Worm (Caenorhabditis elegans) whole organism, L2 larva: ENCODE measurements around the gene T05E12.8.

Source experiments
- C34F6.9 ChIP-seq: fragments of 150-350 bp; optimal IDR thresholded peaks from 2 replicates; lab custom pipeline; 2014; ENCODE audit warnings: missing biosample characterization, missing genetic modification characterization
- Y55F3AM.14 ChIP-seq: fragments of 200-800 bp; sonication (Bioruptor generic); optimal IDR thresholded peaks from 2 replicates; lab custom pipeline; 2018; ENCODE audit warnings: mild to moderate bottlenecking, missing genetic modification characterization, missing compliant biosample characterization
- ZK546.5 ChIP-seq: sonication (generic microtip); optimal IDR thresholded peaks from 2 replicates; lab custom pipeline; 2017; ENCODE audit warnings: missing biosample characterization, missing genetic modification characterization
- alr-1 ChIP-seq: fragments of 150-350 bp; optimal IDR thresholded peaks from 2 replicates; lab custom pipeline; 2014; ENCODE audit warnings: missing biosample characterization, missing genetic modification characterization
- aly-2 ChIP-seq: fragments of 150-350 bp; optimal IDR thresholded peaks from 2 replicates; lab custom pipeline; 2014; ENCODE audit warnings: missing biosample characterization, missing genetic modification characterization
- ama-1 ChIP-seq: fragments of 150-350 bp; optimal IDR thresholded peaks from 2 replicates; lab custom pipeline; 2018; ENCODE audit warnings: inconsistent platforms
- blmp-1 ChIP-seq: sonication (generic microtip); optimal IDR thresholded peaks from 2 replicates; lab custom pipeline; 2017; ENCODE audit warnings: missing genetic modification characterization, mild to moderate bottlenecking, missing compliant biosample characterization, antibody characterized with exemption, moderate library complexity; ENCODE audit not compliant: insufficient read depth
- ceh-16 ChIP-seq: fragments of 150-350 bp; optimal IDR thresholded peaks from 2 replicates; lab custom pipeline; 2014; ENCODE audit warnings: missing biosample characterization, missing genetic modification characterization
- ceh-82 ChIP-seq: fragments of 150-350 bp; optimal IDR thresholded peaks from 2 replicates; lab custom pipeline; 2014; ENCODE audit warnings: missing biosample characterization, missing genetic modification characterization
- dmd-4 ChIP-seq: sonication (generic microtip); optimal IDR thresholded peaks from 2 replicates; lab custom pipeline; 2017; ENCODE audit warnings: missing biosample characterization, missing genetic modification characterization
- elt-1 ChIP-seq: fragments of 150-350 bp; optimal IDR thresholded peaks from 2 replicates; lab custom pipeline; 2014; ENCODE audit warnings: missing biosample characterization, missing genetic modification characterization
- fos-1 ChIP-seq: fragments of 150-350 bp; optimal IDR thresholded peaks from 2 replicates; lab custom pipeline; 2014; ENCODE audit warnings: missing biosample characterization, missing genetic modification characterization
- gmeb-1 ChIP-seq: fragments of 150-350 bp; optimal IDR thresholded peaks from 2 replicates; lab custom pipeline; 2014; ENCODE audit warnings: missing biosample characterization, missing genetic modification characterization
- lin-11 ChIP-seq: fragments of 150-350 bp; sonication (generic microtip); optimal IDR thresholded peaks from 2 replicates; lab custom pipeline; 2014; ENCODE audit warnings: missing biosample characterization, missing genetic modification characterization, inconsistent platforms, mixed read lengths
- lin-13 ChIP-seq: fragments of 150-350 bp; optimal IDR thresholded peaks from 2 replicates; lab custom pipeline; 2014; ENCODE audit warnings: missing biosample characterization, missing genetic modification reagents, missing genetic modification characterization
- lin-39 ChIP-seq: fragments of 150-350 bp; optimal IDR thresholded peaks from 2 replicates; lab custom pipeline; 2014; ENCODE audit warnings: missing biosample characterization, missing genetic modification reagents, missing genetic modification characterization
- lsy-2 ChIP-seq, 2 experiments: fragments of 150-350 bp in 1 of 2; sonication (generic microtip) in 1 of 2; optimal IDR thresholded peaks; 2 replicates each; lab custom pipeline; 2014 to 2017; ENCODE audit warnings: missing biosample characterization in 2 of 2, missing genetic modification characterization in 2 of 2
- mab-5 ChIP-seq: fragments of 150-350 bp; optimal IDR thresholded peaks from 2 replicates; lab custom pipeline; 2014; ENCODE audit warnings: missing biosample characterization, missing genetic modification characterization
- nhr-10 ChIP-seq: sonication (generic microtip); optimal IDR thresholded peaks from 2 replicates; lab custom pipeline; 2017; ENCODE audit warnings: missing biosample characterization, missing genetic modification characterization
- nhr-11 ChIP-seq: fragments of 150-350 bp; optimal IDR thresholded peaks from 2 replicates; lab custom pipeline; 2014; ENCODE audit warnings: missing biosample characterization, missing genetic modification characterization
- nhr-12 ChIP-seq: fragments of 150-350 bp; optimal IDR thresholded peaks from 2 replicates; lab custom pipeline; 2014; ENCODE audit warnings: missing biosample characterization, missing genetic modification characterization
- nhr-129 ChIP-seq: fragments of 150-350 bp; optimal IDR thresholded peaks from 2 replicates; lab custom pipeline; 2014; ENCODE audit warnings: missing biosample characterization, missing genetic modification characterization
- nhr-21 ChIP-seq: fragments of 150-350 bp; optimal IDR thresholded peaks from 2 replicates; lab custom pipeline; 2014; ENCODE audit warnings: missing biosample characterization, missing genetic modification characterization
- nhr-23 ChIP-seq: fragments of 150-350 bp; optimal IDR thresholded peaks from 2 replicates; lab custom pipeline; 2014; ENCODE audit warnings: missing biosample characterization, missing genetic modification reagents, missing genetic modification characterization
- nhr-237 ChIP-seq: fragments of 150-350 bp; optimal IDR thresholded peaks from 2 replicates; lab custom pipeline; 2014; ENCODE audit warnings: missing biosample characterization, missing genetic modification characterization
- nhr-25 ChIP-seq: fragments of 150-350 bp; sonication (generic microtip); optimal IDR thresholded peaks from 3 replicates; lab custom pipeline; 2014; ENCODE audit warnings: missing biosample characterization, missing genetic modification characterization
- nhr-6 ChIP-seq: fragments of 150-350 bp; optimal IDR thresholded peaks from 2 replicates; lab custom pipeline; 2014; ENCODE audit warnings: missing biosample characterization, missing genetic modification characterization
- nhr-77 ChIP-seq: fragments of 150-350 bp; optimal IDR thresholded peaks from 2 replicates; lab custom pipeline; 2014; ENCODE audit warnings: missing biosample characterization, missing genetic modification characterization
- peb-1 ChIP-seq: fragments of 150-350 bp; optimal IDR thresholded peaks from 2 replicates; lab custom pipeline; 2014; ENCODE audit warnings: missing biosample characterization, missing genetic modification characterization
- sem-4 ChIP-seq: fragments of 150-350 bp; optimal IDR thresholded peaks from 2 replicates; lab custom pipeline; 2014; ENCODE audit warnings: missing biosample characterization, missing genetic modification reagents, missing genetic modification characterization
- skn-1 ChIP-seq: sonication (generic microtip); optimal IDR thresholded peaks from 2 replicates; lab custom pipeline; 2017; ENCODE audit warnings: missing biosample characterization, missing genetic modification characterization
- sma-3 ChIP-seq: sonication (generic microtip); optimal IDR thresholded peaks from 2 replicates; lab custom pipeline; 2016; ENCODE audit warnings: missing genetic modification reagents, missing genetic modification characterization, missing compliant biosample characterization
- sma-9 ChIP-seq, 2 experiments: fragments of 150-350 bp in 1 of 2; sonication (generic microtip) in 1 of 2; optimal IDR thresholded peaks; 2 replicates each; lab custom pipeline; 2014 to 2016; ENCODE audit warnings: missing genetic modification characterization in 2 of 2, mild to moderate bottlenecking in 1 of 2, missing biosample characterization in 1 of 2, missing compliant biosample characterization in 1 of 2, missing genetic modification reagents in 1 of 2, moderate library complexity in 1 of 2
- snpc-4 ChIP-seq: fragments of 150-350 bp; optimal IDR thresholded peaks from 2 replicates; lab custom pipeline; 2014; ENCODE audit warnings: missing biosample characterization, missing genetic modification characterization
- unc-39 ChIP-seq: fragments of 150-350 bp; optimal IDR thresholded peaks from 2 replicates; lab custom pipeline; 2014; ENCODE audit warnings: missing biosample characterization, missing genetic modification characterization
- unc-55 ChIP-seq: fragments of 150-350 bp; sonication (generic microtip); optimal IDR thresholded peaks from 3 replicates; lab custom pipeline; 2014; ENCODE audit warnings: missing biosample characterization, missing genetic modification reagents, missing genetic modification characterization
- unc-62 ChIP-seq: fragments of 150-350 bp; optimal IDR thresholded peaks from 2 replicates; lab custom pipeline; 2014; ENCODE audit warnings: missing biosample characterization, missing genetic modification reagents, missing genetic modification characterization
- zag-1 ChIP-seq: fragments of 150-350 bp; optimal IDR thresholded peaks from 2 replicates; lab custom pipeline; 2014; ENCODE audit warnings: missing biosample characterization, missing genetic modification characterization
- ztf-1 ChIP-seq: fragments of 200-800 bp; sonication (Bioruptor generic); conservative IDR thresholded peaks from 2 replicates; pipeline ENCODE4 v1.3.6; 2022; ENCODE audit warnings: missing genetic modification characterization, missing compliant biosample characterization
- ztf-11 ChIP-seq: sonication (generic microtip); optimal IDR thresholded peaks from 2 replicates; lab custom pipeline; 2017; ENCODE audit warnings: missing biosample characterization, missing genetic modification characterization
- ztf-4 ChIP-seq: fragments of 150-350 bp; optimal IDR thresholded peaks from 2 replicates; lab custom pipeline; 2014; ENCODE audit warnings: missing biosample characterization, missing genetic modification characterization

The T05E12.8 gene

ce11 chrV:17066634-17067033 is 2.3 kb upstream of the T05E12.8 start:
- TF ChIP-seq ceh-82: no peak
- no peak for TF ChIP-seq nhr-10
- TF ChIP-seq peb-1 (tag; lab: Kevin White, UChicago): no peak
- TF ChIP-seq nhr-21 (tag; lab: Kevin White, UChicago): no peak
- TF ChIP-seq nhr-23 (tag; lab: Kevin White, UChicago): no peak
- no peak for TF ChIP-seq ztf-11 (tag; lab: Kevin White, UChicago)
- no peak for TF ChIP-seq ceh-16
- no peak for TF ChIP-seq aly-2 (tag; lab: Kevin White, UChicago)
- TF ChIP-seq elt-1: no peak
- TF ChIP-seq nhr-77: no peak
- TF ChIP-seq C34F6.9 (tag; lab: Kevin White, UChicago): no peak
- no peak for TF ChIP-seq sma-3 (GFP tag; lab: Kevin White, UChicago)
- no peak for TF ChIP-seq skn-1
- no peak for TF ChIP-seq nhr-6
- no peak for TF ChIP-seq sma-9 (GFP tag; optimal IDR thresholded peaks at IDR 0.05; lab: Kevin White, UChicago)
- no peak for TF ChIP-seq sma-9 (tag; optimal IDR thresholded peaks at IDR 0.05; lab: Kevin White, UChicago)
- no peak for TF ChIP-seq nhr-237 (tag; lab: Kevin White, UChicago)

ce11 chrV:17071578-17071977 is 2.6 kb downstream of the T05E12.8 start, which contains the start of gene srbc-14:
Gene srbc-14 (minus strand): TSS chrV:17071678.
- TF ChIP-seq nhr-23 (tag; lab: Kevin White, UChicago) (no peak), ceh-82 (no peak), aly-2 (tag; lab: Kevin White, UChicago) (no peak), nhr-12 (no peak), unc-62 (GFP tag; lab: Kevin White, UChicago) (no peak), lin-13 (GFP tag; lab: Kevin White, UChicago) (no peak), mab-5 (tag; lab: Kevin White, UChicago) (no peak), sem-4 (no peak), ztf-1 (no peak), lin-39 (tag; lab: Kevin White, UChicago) (no peak), nhr-11 (tag; lab: Kevin White, UChicago) (no peak), zag-1 (tag; lab: Kevin White, UChicago) (no peak), fos-1 (tag; lab: Kevin White, UChicago) (no peak), unc-55 (no peak), ZK546.5 (tag; lab: Kevin White, UChicago) (no peak), unc-39 (no peak)

- TF ChIP-seq alr-1: no peak
- no peak for TF ChIP-seq nhr-237 (tag; lab: Kevin White, UChicago)
- TF ChIP-seq fos-1 (tag; lab: Kevin White, UChicago): no peak
- no peak for TF ChIP-seq zag-1 (tag; lab: Kevin White, UChicago)
- TF ChIP-seq nhr-6: no peak
- no peak for TF ChIP-seq unc-39
- TF ChIP-seq ztf-1: no peak
- no peak for TF ChIP-seq nhr-21 (tag; lab: Kevin White, UChicago)
- no peak for TF ChIP-seq nhr-10
- TF ChIP-seq blmp-1: no peak
- no peak for TF ChIP-seq ama-1 (lab: Kevin White, UChicago)
- no peak for TF ChIP-seq dmd-4
- no peak for TF ChIP-seq elt-1
Measured at ce11 chrV:17075900-17076299, 7.0 kb downstream of the T05E12.8 start, which contains the start of gene str-125. Gene str-125 (minus strand): TSS chrV:17076000.

DNA sequence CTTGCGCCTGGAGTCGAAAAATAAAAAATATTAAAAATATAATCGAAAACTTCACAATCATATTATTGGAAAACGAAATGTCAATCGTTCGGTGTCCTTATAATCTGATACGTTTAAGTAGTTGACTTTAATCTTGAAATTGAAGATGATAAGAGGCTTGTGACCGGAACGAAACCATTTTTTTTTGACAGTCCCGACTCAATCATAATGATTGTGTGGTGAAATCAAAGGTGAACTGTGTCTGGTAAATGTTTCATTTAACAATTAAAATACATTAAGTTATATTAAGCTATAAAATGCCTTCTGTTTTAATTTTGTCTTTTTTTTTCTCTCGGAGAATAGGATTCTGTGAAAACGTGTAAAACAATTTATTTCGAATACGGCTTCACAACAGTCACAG is 8.9 kb downstream of the T05E12.8 start, which contains the start of gene T05E12.3:
Gene T05E12.3 (minus strand): TSS at position 101 of the 400 bp plus-strand sequence.
- no peak for TF ChIP-seq nhr-6
- no peak for TF ChIP-seq nhr-237 (tag; lab: Kevin White, UChicago)
- no peak for TF ChIP-seq lin-11
- TF ChIP-seq fos-1 (tag; lab: Kevin White, UChicago): no peak
- TF ChIP-seq snpc-4 (tag; lab: Kevin White, UChicago): no peak
- no peak for TF ChIP-seq nhr-25 (tag; lab: Kevin White, UChicago)
- no peak for TF ChIP-seq Y55F3AM.14
- TF ChIP-seq unc-39: no peak
- no peak for TF ChIP-seq ceh-16
- no peak for TF ChIP-seq ztf-1
- TF ChIP-seq lsy-2 (tag; optimal IDR thresholded peaks at IDR 0.05; lab: Kevin White, UChicago): no peak
- TF ChIP-seq zag-1 (tag; lab: Kevin White, UChicago): no peak
- TF ChIP-seq lin-13 (GFP tag; lab: Kevin White, UChicago): no peak
- no peak for TF ChIP-seq gmeb-1
- TF ChIP-seq blmp-1: no peak
- TF ChIP-seq ztf-4 (tag; lab: Kevin White, UChicago): no peak
- TF ChIP-seq nhr-23 (tag; lab: Kevin White, UChicago): no peak
- no peak for TF ChIP-seq ztf-11 (tag; lab: Kevin White, UChicago)
- no peak for TF ChIP-seq nhr-129 (tag; lab: Kevin White, UChicago)
